Worm (Caenorhabditis elegans): ENCODE measurements around the gene pat-2.

The pat-2 gene

DNA sequence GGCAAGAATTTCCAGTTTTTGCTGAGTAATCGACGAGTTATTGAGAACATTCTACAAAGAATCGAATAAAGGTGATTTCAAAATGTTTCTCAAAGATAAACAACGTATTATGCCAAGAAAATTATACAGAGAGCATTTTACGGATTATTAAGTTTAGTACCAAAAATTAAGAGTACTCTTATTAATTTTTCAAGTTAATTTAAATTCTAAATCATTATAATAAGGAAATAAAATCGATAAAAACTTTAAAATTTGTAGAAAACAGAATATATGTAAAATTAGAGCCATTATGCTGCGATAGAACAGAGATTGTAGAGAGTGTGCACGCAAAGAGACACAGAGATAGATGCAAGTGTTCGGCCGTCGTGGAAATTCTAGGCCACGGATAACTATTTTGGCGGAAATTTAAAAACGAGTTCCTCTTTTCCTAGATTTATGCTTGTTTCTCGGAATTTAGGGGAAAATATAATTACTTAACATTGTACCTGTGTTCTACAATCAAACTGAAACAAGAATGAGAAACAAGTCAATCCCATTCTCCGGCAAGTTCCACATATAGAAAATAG is 31.9 kb downstream of the pat-2 start, which contains the start of gene F44E2.9 (continued):
- peak; percentile 78 for TF ChIP-seq mcd-1 (GFP tag; IDR thresholded peaks at IDR 0.05)
- 0 out of 2 replicates have a peak, but pooled peaks have one; percentile 38 for TF ChIP-seq ekl-4 (GFP tag; IDR thresholded peaks at IDR 0.05)
- TF ChIP-seq nhr-80 (tag; optimal IDR thresholded peaks at IDR 0.05), result peak; percentile 10
- no peak for TF ChIP-seq lsy-27 (tag; optimal IDR thresholded peaks at IDR 0.05; ENCODE audit: borderline replicate concordance, insufficient read depth)
- TF ChIP-seq lin-54 (GFP tag; optimal IDR thresholded peaks at IDR 0.05), result peak; percentile 93
- TF ChIP-seq unc-130 (GFP tag; optimal IDR thresholded peaks at IDR 0.05), result peak; percentile 74
- TF ChIP-seq hlh-26 (GFP tag; conservative IDR thresholded peaks at IDR 0.05), result no peak
- no peak for TF ChIP-seq Y56A3A.18 (GFP tag; IDR thresholded peaks at IDR 0.05)
- no peak for TF ChIP-seq snpc-4 (GFP tag; optimal IDR thresholded peaks at IDR 0.05)
- peak in 2 of 4 experiments; percentile 11 to 34 for TF ChIP-seq snpc-4 (tag; optimal IDR thresholded peaks at IDR 0.05)
- TF ChIP-seq lsl-1 (GFP tag; optimal IDR thresholded peaks at IDR 0.05), result peak; percentile 59
- TF ChIP-seq madf-10 (tag; optimal IDR thresholded peaks at IDR 0.05), result peak; percentile 17
- TF ChIP-seq hmg-1.2 (GFP tag; IDR thresholded peaks at IDR 0.05), result peak; percentile 83; the same call in 1 of the 2 replicates
- TF ChIP-seq ceh-91 (GFP tag; IDR thresholded peaks at IDR 0.05), result peak; percentile 41; the same call in 1 of the 2 replicates
- TF ChIP-seq efl-1 (GFP tag; optimal IDR thresholded peaks at IDR 0.05), result peak; percentile 76
- peak; percentile 57 for TF ChIP-seq ZK185.1 (tag; optimal IDR thresholded peaks at IDR 0.05; ENCODE audit: poor library complexity, severe bottlenecking)

DNA sequence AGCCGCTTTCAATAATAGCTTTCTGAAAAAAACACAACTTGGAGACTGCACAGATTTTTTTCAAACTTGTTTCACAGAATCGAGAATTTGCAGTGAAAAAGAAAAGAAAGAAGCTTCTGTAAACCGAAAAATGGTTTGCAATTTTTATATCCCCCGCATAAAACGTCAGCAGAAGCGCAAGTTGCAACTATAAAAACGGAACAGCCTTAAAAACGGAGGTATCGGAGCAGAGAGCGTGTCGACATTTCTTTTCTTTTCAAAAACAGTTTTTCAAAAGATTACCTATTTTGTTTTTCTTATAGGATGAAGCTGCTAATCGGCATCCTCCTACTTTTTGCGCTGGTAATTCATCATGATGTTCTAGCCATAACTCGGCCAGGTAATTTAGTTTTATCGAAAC is 33.3 kb downstream of the pat-2 start, which contains the start of gene plg-1:
TSS of gene plg-1 (plus strand) at position 301 of the 400 bp plus-strand sequence.
- no peak for TF ChIP-seq F55B11.4 (tag; optimal IDR thresholded peaks at IDR 0.05; ENCODE audit: borderline replicate concordance, insufficient read depth)
- no peak for TF ChIP-seq sea-2 (GFP tag; IDR thresholded peaks at IDR 0.05)
- no peak for TF ChIP-seq athp-1 (tag; optimal IDR thresholded peaks at IDR 0.05)
- TF ChIP-seq ceh-79 (tag; optimal IDR thresholded peaks at IDR 0.05), result no peak

DNA sequence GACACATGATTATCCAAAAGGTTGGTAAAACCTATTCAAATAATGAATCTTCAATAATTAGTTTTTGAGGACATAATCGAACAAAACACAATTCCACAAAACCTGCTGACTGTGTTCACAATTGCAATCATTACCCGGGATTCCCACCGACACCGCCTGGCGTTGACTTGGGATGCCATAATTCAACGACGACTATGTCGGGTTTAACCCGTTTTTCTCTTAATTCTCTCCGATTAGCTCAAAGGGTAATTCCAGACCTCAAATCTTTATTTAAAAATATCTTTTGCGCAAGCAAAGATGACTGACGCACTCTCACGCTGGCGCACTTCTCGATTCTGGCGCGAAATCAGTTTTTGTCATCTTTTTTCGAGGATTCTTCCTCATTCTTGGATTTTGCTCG is 33.7 kb downstream of the pat-2 start:
- TF ChIP-seq madf-6 (GFP tag; IDR thresholded peaks at IDR 0.05) (peak; percentile 83), mcd-1 (GFP tag; IDR thresholded peaks at IDR 0.05) (peak; percentile 71), madf-8 (GFP tag; conservative IDR thresholded peaks at IDR 0.05) (peak; percentile 89), F33H1.4 (GFP tag; IDR thresholded peaks at IDR 0.05) (peak; percentile 42; the same call in 1 of the 2 replicates), D2030.7 (GFP tag; IDR thresholded peaks at IDR 0.05) (peak; percentile 46; the same call in 1 of the 2 replicates)

DNA sequence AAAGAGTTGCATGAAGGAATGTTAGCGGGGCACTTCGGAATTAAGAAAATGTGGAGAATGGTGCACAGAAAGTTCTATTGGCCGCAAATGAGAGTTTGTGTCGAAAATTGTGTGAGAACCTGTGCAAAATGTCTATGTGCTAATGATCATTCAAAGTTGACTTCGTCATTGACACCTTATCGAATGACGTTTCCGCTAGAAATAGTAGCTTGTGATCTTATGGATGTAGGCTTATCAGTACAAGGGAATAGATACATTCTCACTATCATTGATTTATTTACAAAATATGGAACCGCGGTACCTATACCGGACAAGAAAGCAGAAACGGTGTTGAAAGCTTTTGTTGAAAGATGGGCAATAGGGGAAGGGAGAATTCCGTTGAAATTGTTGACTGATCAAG is 39.8 kb downstream of the pat-2 start:
- TF ChIP-seq rpc-1 (optimal IDR thresholded peaks at IDR 0.05) (no peak), rpc-1 (tag; optimal IDR thresholded peaks at IDR 0.05) (no peak), hsf-1 (GFP tag; IDR thresholded peaks at IDR 0.05) (no peak), nhr-80 (tag; optimal IDR thresholded peaks at IDR 0.05) (peak; percentile 62)

DNA sequence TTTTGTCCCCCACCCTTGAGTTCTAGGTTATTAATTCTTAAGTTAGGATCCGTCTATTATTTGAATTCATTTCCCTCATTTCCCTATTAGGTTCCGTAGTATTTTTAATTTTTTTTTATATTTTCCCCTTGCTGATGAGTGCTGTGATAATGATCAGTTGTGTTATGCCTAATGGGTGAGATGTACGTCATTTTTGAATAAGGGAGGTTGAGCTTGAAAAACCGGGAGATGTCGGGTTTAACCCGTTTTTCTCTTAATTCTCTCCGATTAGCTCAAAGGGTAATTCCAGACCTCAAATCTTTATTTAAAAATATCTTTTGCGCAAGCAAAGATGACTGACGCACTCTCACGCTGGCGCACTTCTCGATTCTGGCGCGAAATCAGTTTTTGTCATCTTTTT is 42.0 kb downstream of the pat-2 start:
- TF ChIP-seq madf-6 (GFP tag; IDR thresholded peaks at IDR 0.05), result peak; percentile 73
- peak; percentile 94 for TF ChIP-seq Y79H2A.3 (GFP tag; conservative IDR thresholded peaks at IDR 0.05)
- TF ChIP-seq attf-6 (GFP tag; IDR thresholded peaks at IDR 0.05), result peak; percentile 50; the same call in 1 of the 2 replicates
- TF ChIP-seq F33H1.4 (GFP tag; IDR thresholded peaks at IDR 0.05), result peak; percentile 23; the same call in 1 of the 2 replicates
- 0 out of 2 replicates have a peak, but pooled peaks have one; percentile 57 for TF ChIP-seq ztf-25 (GFP tag; IDR thresholded peaks at IDR 0.05)
- TF ChIP-seq B0019.2 (GFP tag; conservative IDR thresholded peaks at IDR 0.05), result peak; percentile 29; the same call in 1 of the 2 replicates
- 0 out of 2 replicates have a peak, but pooled peaks have one; percentile 26 for TF ChIP-seq D2030.7 (GFP tag; IDR thresholded peaks at IDR 0.05)
- TF ChIP-seq madf-8 (GFP tag; conservative IDR thresholded peaks at IDR 0.05), result 0 out of 2 replicates have a peak, but pooled peaks have one; percentile 48
- TF ChIP-seq nfyb-1 (GFP tag; IDR thresholded peaks at IDR 0.05), result 0 out of 2 replicates have a peak, but pooled peaks have one; percentile 26
- 0 out of 2 replicates have a peak, but pooled peaks have one; percentile 65 for TF ChIP-seq aptf-3 (GFP tag; IDR thresholded peaks at IDR 0.05)
- TF ChIP-seq Y53G8AR.9 (GFP tag; conservative IDR thresholded peaks at IDR 0.05), result peak; percentile 47; the same call in 1 of the 2 replicates
- TF ChIP-seq mcd-1 (GFP tag; IDR thresholded peaks at IDR 0.05), result 0 out of 2 replicates have a peak, but pooled peaks have one; percentile 7
- TF ChIP-seq dox-1 (GFP tag; IDR thresholded peaks at IDR 0.05), result peak; percentile 40
- TF ChIP-seq Y53F4B.3 (GFP tag; IDR thresholded peaks at IDR 0.05), result peak; percentile 35; the same call in 1 of the 2 replicates
- TF ChIP-seq rcor-1 (GFP tag; IDR thresholded peaks at IDR 0.05), result peak; percentile 27; the same call in 1 of the 2 replicates
- 0 out of 2 replicates have a peak, but pooled peaks have one; percentile 30 for TF ChIP-seq ceh-91 (GFP tag; IDR thresholded peaks at IDR 0.05)
- TF ChIP-seq hsf-1 (GFP tag; IDR thresholded peaks at IDR 0.05), result peak; percentile 64; the same call in 1 of the 2 replicates
- 0 out of 2 replicates have a peak, but pooled peaks have one; percentile 26 for TF ChIP-seq ceh-40 (GFP tag; IDR thresholded peaks at IDR 0.05)
